Fruit fly (Drosophila melanogaster): Measurements from ENCODE around the gene CG34450.

The CG34450 gene

DNA sequence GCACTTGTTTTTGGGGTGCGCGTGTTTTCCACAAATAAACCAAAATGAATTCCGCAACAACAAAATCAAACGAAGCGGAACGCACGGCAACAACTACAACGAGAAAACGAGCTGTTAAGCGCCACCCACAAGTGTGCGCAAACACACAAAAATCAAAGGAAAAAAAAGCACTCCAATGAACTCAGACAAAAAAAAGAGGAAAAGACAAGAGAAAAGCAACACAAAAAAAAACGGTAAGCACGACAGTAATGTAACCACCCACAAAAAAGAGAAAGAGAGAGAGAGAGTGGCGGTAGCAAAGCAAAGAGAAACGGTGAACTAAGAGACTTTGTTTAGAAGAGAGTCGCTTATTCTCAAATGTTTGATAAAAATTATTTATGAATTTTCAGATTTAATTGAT is 24.6 kb downstream of the CG34450 start (continued):
- TF ChIP-seq Eip75B (GFP tag; optimal IDR thresholded peaks at IDR 0.05) (peak; percentile 65), spab (GFP tag; optimal IDR thresholded peaks at IDR 0.05) (peak; percentile 79), CG8319 (GFP tag; optimal IDR thresholded peaks at IDR 0.05) (peak; percentile 60), net (GFP tag; optimal IDR thresholded peaks at IDR 0.05) (peak; percentile 94), OdsH (GFP tag; optimal IDR thresholded peaks at IDR 0.05) (peak; percentile 59), esn (GFP tag; optimal IDR thresholded peaks at IDR 0.05) (peak; percentile 58), fd59A (GFP tag; optimal IDR thresholded peaks at IDR 0.05) (peak; percentile 48), CG6808 (GFP tag; optimal IDR thresholded peaks at IDR 0.05) (peak; percentile 87), vri (GFP tag; optimal IDR thresholded peaks at IDR 0.05) (peak; percentile 73), CG8632 (GFP tag; optimal IDR thresholded peaks at IDR 0.05) (peak; percentile 82), acj6 (GFP tag; optimal IDR thresholded peaks at IDR 0.05) (peak; percentile 7), CG10631 (GFP tag; optimal IDR thresholded peaks at IDR 0.05) (peak; percentile 25), CG11294 (GFP tag; IDR thresholded peaks at IDR 0.05) (peak; percentile 80; the same call in 1 of the 2 replicates), CG11762 (GFP tag; optimal IDR thresholded peaks at IDR 0.05; ENCODE audit: insufficient read depth) (peak; percentile 74), Sox14 (GFP tag; optimal IDR thresholded peaks at IDR 0.05) (peak; percentile 56), Smox (GFP tag; optimal IDR thresholded peaks at IDR 0.05) (peak; percentile 49), svp (GFP tag) (no peak)

DNA sequence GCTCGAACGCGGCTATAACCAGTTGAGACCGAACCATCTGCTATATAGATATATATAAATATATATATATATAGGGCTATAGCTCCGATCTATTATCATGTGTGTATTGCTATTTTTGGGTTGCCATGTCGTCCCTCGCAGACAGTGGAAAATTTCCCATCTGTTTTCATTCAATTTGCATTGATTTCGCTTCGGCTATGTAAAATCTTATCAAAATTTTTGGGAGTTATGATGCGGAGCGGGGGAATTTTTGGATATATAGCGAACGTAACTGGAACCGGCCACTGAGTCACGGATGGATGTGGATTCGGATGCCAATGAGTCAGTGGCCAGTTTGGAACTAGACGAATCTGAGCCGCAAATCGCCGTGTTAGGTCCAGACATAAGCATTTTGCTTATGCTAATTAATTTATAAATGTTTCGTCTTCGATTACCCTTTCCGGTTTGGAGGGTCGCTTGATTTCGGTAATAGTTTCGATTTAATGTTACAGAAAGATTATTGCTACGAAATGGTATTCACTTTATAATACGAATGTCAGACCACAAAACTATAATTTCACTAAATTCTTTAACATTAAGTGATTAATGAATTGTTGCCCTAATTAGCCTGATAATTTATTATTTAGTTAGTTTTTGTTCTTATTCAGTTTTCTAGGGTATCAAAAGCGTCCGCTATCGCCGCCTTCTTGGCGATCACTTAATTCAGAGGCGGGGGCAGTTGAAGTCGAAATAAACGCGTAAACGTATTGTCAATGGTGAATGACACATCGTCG is 32.4 kb downstream of the CG34450 start:
- no peak for TF ChIP-seq CG8319 (GFP tag; optimal IDR thresholded peaks at IDR 0.05)
- TF ChIP-seq CG7368 (GFP tag; optimal IDR thresholded peaks at IDR 0.05), result no peak
- TF ChIP-seq Hr39 (GFP tag; optimal IDR thresholded peaks at IDR 0.05), result peak; percentile 18
- no peak for TF ChIP-seq CG3032 (tag; optimal IDR thresholded peaks at IDR 0.05)
- no peak for TF ChIP-seq salr (GFP tag; optimal IDR thresholded peaks at IDR 0.05)
- TF ChIP-seq CG6808 (GFP tag; optimal IDR thresholded peaks at IDR 0.05), result no peak
- peak; percentile 5 for TF ChIP-seq Ets21C (GFP tag; optimal IDR thresholded peaks at IDR 0.05)
- no peak for TF ChIP-seq ss (GFP tag; optimal IDR thresholded peaks at IDR 0.05)
- no peak for TF ChIP-seq CG1621 (tag; optimal IDR thresholded peaks at IDR 0.05)
- peak; percentile 48 for TF ChIP-seq Eip78C (GFP tag)
- peak; percentile 59 for TF ChIP-seq lz (GFP tag; optimal IDR thresholded peaks at IDR 0.05)
- no peak for TF ChIP-seq Gug (GFP tag; IDR thresholded peaks at IDR 0.05)
- no peak for TF ChIP-seq pdm3 (GFP tag; optimal IDR thresholded peaks at IDR 0.05)
- peak; percentile 18 for TF ChIP-seq Met (GFP tag; optimal IDR thresholded peaks at IDR 0.05)
- no peak for TF ChIP-seq CG6854 (GFP tag; optimal IDR thresholded peaks at IDR 0.05)
- peak; percentile 51 for TF ChIP-seq CG31627 (GFP tag; optimal IDR thresholded peaks at IDR 0.05)
- peak; percentile 46 for TF ChIP-seq esn (GFP tag; optimal IDR thresholded peaks at IDR 0.05)
- peak; percentile 35 for TF ChIP-seq Smox (GFP tag; optimal IDR thresholded peaks at IDR 0.05)
- peak; percentile 36 for TF ChIP-seq Sox102F (GFP tag; optimal IDR thresholded peaks at IDR 0.05)
- no peak for TF ChIP-seq CG4318 (GFP tag; optimal IDR thresholded peaks at IDR 0.05)
- TF ChIP-seq cyc (GFP tag; optimal IDR thresholded peaks at IDR 0.05), result no peak
- no peak for TF ChIP-seq CG11762 (GFP tag; optimal IDR thresholded peaks at IDR 0.05; ENCODE audit: insufficient read depth)
- TF ChIP-seq fd59A (GFP tag; optimal IDR thresholded peaks at IDR 0.05), result no peak
- no peak for TF ChIP-seq Lpt (GFP tag; optimal IDR thresholded peaks at IDR 0.05)
- no peak for TF ChIP-seq CG16779 (tag; optimal IDR thresholded peaks at IDR 0.05)
- peak; percentile 10 for TF ChIP-seq vri (GFP tag; optimal IDR thresholded peaks at IDR 0.05)
- TF ChIP-seq fd85E (GFP tag; optimal IDR thresholded peaks at IDR 0.05), result no peak
- TF ChIP-seq Sox15 (GFP tag; optimal IDR thresholded peaks at IDR 0.05), result no peak
- no peak for TF ChIP-seq Blimp-1 (GFP tag; optimal IDR thresholded peaks at IDR 0.05)
- peak; percentile 14 for TF ChIP-seq svp (GFP tag)
- TF ChIP-seq CG11294 (GFP tag; IDR thresholded peaks at IDR 0.05), result no peak
- TF ChIP-seq CG32006 (GFP tag; optimal IDR thresholded peaks at IDR 0.05), result no peak
- TF ChIP-seq Sox14 (GFP tag; optimal IDR thresholded peaks at IDR 0.05), result peak; percentile 19
- TF ChIP-seq CG10631 (GFP tag; optimal IDR thresholded peaks at IDR 0.05), result no peak
- TF ChIP-seq topi (GFP tag; optimal IDR thresholded peaks at IDR 0.05), result peak; percentile 27
- no peak for TF ChIP-seq Eip93F (GFP tag; optimal IDR thresholded peaks at IDR 0.05)

All from whole organism, prepupa.